Worm (Caenorhabditis elegans) whole organism, L2 larva: ENCODE measurements around the gene C06H5.11.
"Not testable (repeated sequence)": the region's sequence is repeated elsewhere in the genome, so short reads cannot be mapped to it uniquely, and the experiment has no call there.

Experiments
- ama-1 ChIP-seq: fragments of 150-350 bp; optimal IDR thresholded peaks from 2 replicates; lab custom pipeline; 2018; ENCODE audit warnings: inconsistent platforms
- blmp-1 ChIP-seq: sonication (generic microtip); optimal IDR thresholded peaks from 2 replicates; lab custom pipeline; 2017; ENCODE audit warnings: missing genetic modification characterization, mild to moderate bottlenecking, missing compliant biosample characterization, antibody characterized with exemption, moderate library complexity; ENCODE audit not compliant: insufficient read depth
- ceh-82 ChIP-seq: fragments of 150-350 bp; optimal IDR thresholded peaks from 2 replicates; lab custom pipeline; 2014; ENCODE audit warnings: missing biosample characterization, missing genetic modification characterization
- egl-27 ChIP-seq: sonication (generic microtip); optimal IDR thresholded peaks from 3 replicates; lab custom pipeline; 2017; ENCODE audit warnings: missing biosample characterization, missing genetic modification reagents, missing genetic modification characterization

DNA sequence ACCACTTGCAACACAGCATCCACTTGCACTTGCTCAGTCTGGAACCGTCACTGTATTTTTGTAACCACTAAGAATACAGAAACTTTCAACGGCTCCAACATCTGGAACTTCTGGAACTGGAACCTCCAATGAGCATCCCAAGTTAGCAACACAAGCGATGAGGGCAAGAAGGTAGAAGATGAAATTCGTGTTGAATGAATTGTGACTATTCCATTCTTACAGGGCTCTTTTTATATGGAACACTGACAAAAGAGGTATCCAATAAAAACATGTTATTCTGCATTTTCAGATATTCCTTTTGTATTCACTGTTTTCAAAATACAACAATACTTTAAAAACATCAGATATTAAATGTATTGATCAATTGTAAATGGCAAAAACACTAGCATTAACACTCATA is at the start of gene C06H5.11:
- TF ChIP-seq egl-27 (tag; lab: Kevin White, UChicago); ceh-82 (tag; lab: Kevin White, UChicago); blmp-1 (tag; lab: Kevin White, UChicago); ama-1: not testable (repeated sequence)
